Worm (Caenorhabditis elegans): ENCODE measurements around the gene F09E10.6.

F09E10.6 gene

ce11 chrX:1516574-1516973, 19.1 kb upstream of the F09E10.6 start:
- TF ChIP-seq sea-1 (GFP tag; conservative IDR thresholded peaks at IDR 0.05) (no peak), hmbx-1 (tag; optimal IDR thresholded peaks at IDR 0.05) (no peak), aly-1 (tag; optimal IDR thresholded peaks at IDR 0.05) (no peak), flt-1 (GFP tag; IDR thresholded peaks at IDR 0.05) (no peak), scrt-1 (GFP tag; IDR thresholded peaks at IDR 0.05) (no peak), B0310.2 (tag; optimal IDR thresholded peaks at IDR 0.05) (no peak), hmg-4 (GFP tag; optimal IDR thresholded peaks at IDR 0.05) (no peak), ets-7 (tag; optimal IDR thresholded peaks at IDR 0.05) (no peak), ceh-13 (GFP tag; optimal IDR thresholded peaks at IDR 0.05) (no peak), tbx-37 (GFP tag; conservative IDR thresholded peaks at IDR 0.05) (no peak), ceh-36 (tag; optimal IDR thresholded peaks at IDR 0.05) (no peak), pes-1 (GFP tag; IDR thresholded peaks at IDR 0.05) (no peak), tra-4 (tag; optimal IDR thresholded peaks at IDR 0.05) (no peak), tbx-11 (GFP tag; IDR thresholded peaks at IDR 0.05) (no peak), hnd-1 (tag; optimal IDR thresholded peaks at IDR 0.05) (no peak), F13C5.2 (tag; optimal IDR thresholded peaks at IDR 0.05) (no peak), ama-1 (optimal IDR thresholded peaks at IDR 0.05) (no peak)

ce11 chrX:1513153-1513552, 15.7 kb upstream of the F09E10.6 start:
- TF ChIP-seq F13C5.2 (tag; optimal IDR thresholded peaks at IDR 0.05) (no peak), aly-1 (tag; optimal IDR thresholded peaks at IDR 0.05) (no peak), hmg-4 (GFP tag; optimal IDR thresholded peaks at IDR 0.05) (no peak), pes-1 (GFP tag; IDR thresholded peaks at IDR 0.05) (no peak), tbx-37 (GFP tag; conservative IDR thresholded peaks at IDR 0.05) (no peak), tra-4 (tag; optimal IDR thresholded peaks at IDR 0.05) (no peak), hmbx-1 (tag; optimal IDR thresholded peaks at IDR 0.05) (no peak), scrt-1 (GFP tag; IDR thresholded peaks at IDR 0.05) (no peak), ets-7 (tag; optimal IDR thresholded peaks at IDR 0.05) (no peak), hnd-1 (tag; optimal IDR thresholded peaks at IDR 0.05) (no peak), B0310.2 (tag; optimal IDR thresholded peaks at IDR 0.05) (no peak), ama-1 (optimal IDR thresholded peaks at IDR 0.05) (no peak), sea-1 (GFP tag; conservative IDR thresholded peaks at IDR 0.05) (no peak)

ce11 chrX:1512307-1512706, 14.8 kb upstream of the F09E10.6 start:
- TF ChIP-seq aly-1 (tag; optimal IDR thresholded peaks at IDR 0.05) (no peak), hmg-4 (GFP tag; optimal IDR thresholded peaks at IDR 0.05) (no peak), tbx-11 (GFP tag; IDR thresholded peaks at IDR 0.05) (no peak), B0310.2 (tag; optimal IDR thresholded peaks at IDR 0.05) (no peak), hnd-1 (tag; optimal IDR thresholded peaks at IDR 0.05) (no peak), scrt-1 (GFP tag; IDR thresholded peaks at IDR 0.05) (no peak), flt-1 (GFP tag; IDR thresholded peaks at IDR 0.05) (no peak), F13C5.2 (tag; optimal IDR thresholded peaks at IDR 0.05) (no peak), ceh-36 (tag; optimal IDR thresholded peaks at IDR 0.05) (no peak), tbx-37 (GFP tag; conservative IDR thresholded peaks at IDR 0.05) (no peak)

ce11 chrX:1508910-1509309, 11.4 kb upstream of the F09E10.6 start:
- TF ChIP-seq sea-1 (GFP tag; conservative IDR thresholded peaks at IDR 0.05): 0 out of 2 replicates have a peak, but pooled peaks have one; percentile 17

ce11 chrX:1504529-1505080, 7.1 kb upstream of the F09E10.6 start:
- no peak for TF ChIP-seq F13C5.2 (tag; optimal IDR thresholded peaks at IDR 0.05)
- no peak for TF ChIP-seq scrt-1 (GFP tag; IDR thresholded peaks at IDR 0.05)
- no peak for TF ChIP-seq ceh-36 (tag; optimal IDR thresholded peaks at IDR 0.05)
- TF ChIP-seq flt-1 (GFP tag; IDR thresholded peaks at IDR 0.05): no peak
- TF ChIP-seq ama-1 (optimal IDR thresholded peaks at IDR 0.05): no peak

- TF ChIP-seq pes-1 (GFP tag; IDR thresholded peaks at IDR 0.05): no peak
- TF ChIP-seq hnd-1 (tag; optimal IDR thresholded peaks at IDR 0.05): no peak
These were observed 6.4 kb upstream of the F09E10.6 start for ce11 chrX:1503698-1504501.

- no peak for TF ChIP-seq tbx-37 (GFP tag; conservative IDR thresholded peaks at IDR 0.05)
- no peak for TF ChIP-seq tra-4 (tag; optimal IDR thresholded peaks at IDR 0.05)
- no peak for TF ChIP-seq ets-7 (tag; optimal IDR thresholded peaks at IDR 0.05)
- TF ChIP-seq hmbx-1 (tag; optimal IDR thresholded peaks at IDR 0.05): no peak
- TF ChIP-seq tbx-11 (GFP tag; IDR thresholded peaks at IDR 0.05): no peak
- TF ChIP-seq hnd-1 (tag; optimal IDR thresholded peaks at IDR 0.05): no peak
- no peak for TF ChIP-seq scrt-1 (GFP tag; IDR thresholded peaks at IDR 0.05)
- no peak for TF ChIP-seq F13C5.2 (tag; optimal IDR thresholded peaks at IDR 0.05)
- no peak for TF ChIP-seq sea-1 (GFP tag; conservative IDR thresholded peaks at IDR 0.05)
- TF ChIP-seq ama-1 (optimal IDR thresholded peaks at IDR 0.05): no peak
- no peak for TF ChIP-seq flt-1 (GFP tag; IDR thresholded peaks at IDR 0.05)
- TF ChIP-seq pes-1 (GFP tag; IDR thresholded peaks at IDR 0.05): no peak
- no peak for TF ChIP-seq ceh-36 (tag; optimal IDR thresholded peaks at IDR 0.05)
These were observed 5.4 kb upstream of the F09E10.6 start for ce11 chrX:1502914-1503313.

- TF ChIP-seq F13C5.2 (tag; optimal IDR thresholded peaks at IDR 0.05) (no peak), tbx-11 (GFP tag; IDR thresholded peaks at IDR 0.05) (no peak), ceh-36 (tag; optimal IDR thresholded peaks at IDR 0.05) (no peak), scrt-1 (GFP tag; IDR thresholded peaks at IDR 0.05) (no peak), aly-1 (tag; optimal IDR thresholded peaks at IDR 0.05) (no peak), sea-1 (GFP tag; conservative IDR thresholded peaks at IDR 0.05) (no peak), ceh-13 (GFP tag; optimal IDR thresholded peaks at IDR 0.05) (no peak), flt-1 (GFP tag; IDR thresholded peaks at IDR 0.05) (no peak), ama-1 (optimal IDR thresholded peaks at IDR 0.05) (no peak), hmg-4 (GFP tag; optimal IDR thresholded peaks at IDR 0.05) (no peak), tra-4 (tag; optimal IDR thresholded peaks at IDR 0.05) (no peak), pes-1 (GFP tag; IDR thresholded peaks at IDR 0.05) (no peak), tbx-37 (GFP tag; conservative IDR thresholded peaks at IDR 0.05) (no peak), hnd-1 (tag; optimal IDR thresholded peaks at IDR 0.05) (no peak), hmbx-1 (tag; optimal IDR thresholded peaks at IDR 0.05) (no peak), B0310.2 (tag; optimal IDR thresholded peaks at IDR 0.05) (no peak)
These were observed 5.0 kb upstream of the F09E10.6 start, which contains the start of gene F09E10.1 for ce11 chrX:1502490-1502889. Gene F09E10.1 (plus strand): TSS chrX:1502790.

Measured in whole organism, early embryonic.